Fruit fly (Drosophila melanogaster) whole organism, wandering third instar larva: Measurements from ENCODE around the gene moi.
A peak's percentile ranks its signal among the peaks of the same experiment; 100 is the strongest.

Experiments
- Abd-B ChIP-seq: fragments of >200 bp; optimal IDR thresholded peaks from 2 replicates; lab custom pipeline; 2017; ENCODE audit warnings: missing biosample characterization, missing genetic modification characterization
- CG32264 ChIP-seq: fragments of 200-800 bp; sonication (Bioruptor generic); optimal IDR thresholded peaks from 2 replicates; lab custom pipeline; 2016; ENCODE audit warnings: missing biosample characterization, missing genetic modification characterization
- CrebA ChIP-seq: fragments of 200-800 bp; sonication (Bioruptor generic); optimal IDR thresholded peaks from 2 replicates; lab custom pipeline; 2016; ENCODE audit warnings: missing biosample characterization, mild to moderate bottlenecking, missing genetic modification characterization, borderline replicate concordance
- Dif ChIP-seq: fragments of 200-275, 200-300 bp; sonication (Bioruptor generic); optimal IDR thresholded peaks from 2 replicates; lab custom pipeline; 2018; ENCODE audit warnings: missing biosample characterization, missing genetic modification characterization; ENCODE audit not compliant: partially characterized antibody
- HLH106 ChIP-seq: fragments of 200-800 bp; optimal IDR thresholded peaks from 3 replicates; lab custom pipeline; 2019; ENCODE audit warnings: missing biosample characterization, mild to moderate bottlenecking, missing genetic modification characterization, moderate library complexity
- Hnf4 ChIP-seq: fragments of 200-800 bp; sonication (Bioruptor generic); optimal IDR thresholded peaks from 2 replicates; lab custom pipeline; 2016; ENCODE audit warnings: missing biosample characterization, mild to moderate bottlenecking, missing genetic modification characterization
- Hr83 ChIP-seq: fragments of 200-300 bp; sonication (Bioruptor generic); optimal IDR thresholded peaks from 2 replicates; lab custom pipeline; 2016; ENCODE audit warnings: missing biosample characterization, mild to moderate bottlenecking, missing genetic modification characterization, moderate library complexity; ENCODE audit not compliant: poor library complexity, severe bottlenecking
- Jra ChIP-seq: sonication (Bioruptor generic); optimal IDR thresholded peaks from 2 replicates; lab custom pipeline; 2016; ENCODE audit warnings: missing biosample characterization, missing genetic modification characterization
- Myc ChIP-seq: fragments of >200 bp; optimal IDR thresholded peaks from 2 replicates; lab custom pipeline; 2017
- N ChIP-seq: fragments of >200 bp; optimal IDR thresholded peaks from 2 replicates; lab custom pipeline; 2018; ENCODE audit warnings: missing biosample characterization, missing external identifiers, missing genetic modification characterization
- OdsH ChIP-seq: fragments of 200-800 bp; sonication (Bioruptor generic); optimal IDR thresholded peaks from 2 replicates; lab custom pipeline; 2016; ENCODE audit warnings: missing biosample characterization, mild to moderate bottlenecking, missing genetic modification characterization
- Rel ChIP-seq, 2 experiments: fragments of 200-800 bp; sonication (Bioruptor generic) in 1 of 2; optimal IDR thresholded peaks; 2 replicates in 1 of 2; 3 replicates in 1 of 2; lab custom pipeline; 2016 to 2019; ENCODE audit warnings: mild to moderate bottlenecking in 2 of 2, missing biosample characterization in 2 of 2, missing genetic modification characterization in 2 of 2, moderate library complexity in 1 of 2
- Sp1 ChIP-seq: fragments of 200-800 bp; sonication (Bioruptor generic); optimal IDR thresholded peaks from 3 replicates; lab custom pipeline; 2019; ENCODE audit warnings: missing biosample characterization, mild to moderate bottlenecking, missing genetic modification characterization, moderate library complexity
- Vsx2 ChIP-seq: fragments of 200-300, 225-300 bp; sonication (Bioruptor generic); optimal IDR thresholded peaks from 2 replicates; lab custom pipeline; 2018; ENCODE audit warnings: missing biosample characterization, missing genetic modification characterization; ENCODE audit not compliant: partially characterized antibody
- br ChIP-seq: fragments of 200-800 bp; sonication (Bioruptor generic); optimal IDR thresholded peaks from 2 replicates; lab custom pipeline; 2016; ENCODE audit warnings: missing biosample characterization, missing genetic modification characterization
- brk ChIP-seq: fragments of 200-800 bp; sonication (Bioruptor generic); optimal IDR thresholded peaks from 2 replicates; lab custom pipeline; 2016; ENCODE audit warnings: missing biosample characterization, mild to moderate bottlenecking, missing genetic modification characterization
- dl ChIP-seq, 2 experiments: fragments of 175-275, 200-275 bp in 1 of 2; fragments of 200-275 bp in 1 of 2; sonication (Bioruptor generic); optimal IDR thresholded peaks; lab custom pipeline; 2018; ENCODE audit warnings: mild to moderate bottlenecking in 2 of 2, missing biosample characterization in 2 of 2, missing genetic modification characterization in 2 of 2, moderate library complexity in 2 of 2; ENCODE audit not compliant: partially characterized antibody in 2 of 2, insufficient read depth in 1 of 2
- dmrt93B ChIP-seq: fragments of 200-800 bp; sonication (Bioruptor generic); optimal IDR thresholded peaks from 2 replicates; lab custom pipeline; 2018; ENCODE audit warnings: missing biosample characterization, mild to moderate bottlenecking, missing genetic modification characterization
- dsf ChIP-seq: sonication (Bioruptor generic); optimal IDR thresholded peaks from 2 replicates; lab custom pipeline; 2016; ENCODE audit warnings: missing biosample characterization, missing genetic modification characterization, borderline replicate concordance
- ey ChIP-seq: fragments of 200-800 bp; sonication (Bioruptor generic); optimal IDR thresholded peaks from 2 replicates; lab custom pipeline; 2016; ENCODE audit warnings: missing biosample characterization, missing genetic modification characterization
- fru ChIP-seq: fragments of 200-800 bp; sonication (Bioruptor generic); optimal IDR thresholded peaks from 3 replicates; lab custom pipeline; 2016; ENCODE audit warnings: missing biosample characterization, mild to moderate bottlenecking, missing genetic modification characterization
- h ChIP-seq: fragments of 200-800 bp; sonication (Bioruptor generic); optimal IDR thresholded peaks from 3 replicates; lab custom pipeline; 2016; ENCODE audit warnings: missing biosample characterization, mild to moderate bottlenecking, missing genetic modification characterization
- jim ChIP-seq: fragments of 175-275, 200-325 bp; sonication (Bioruptor generic); optimal IDR thresholded peaks from 2 replicates; lab custom pipeline; 2016; ENCODE audit warnings: missing biosample characterization, mild to moderate bottlenecking, missing genetic modification characterization
- lola ChIP-seq: fragments of >200 bp; optimal IDR thresholded peaks from 2 replicates; lab custom pipeline; 2017; ENCODE audit warnings: missing biosample characterization, missing genetic modification characterization
- psq ChIP-seq: fragments of 200-800 bp; sonication (Bioruptor generic); optimal IDR thresholded peaks from 3 replicates; lab custom pipeline; 2017; ENCODE audit warnings: missing biosample characterization, mild to moderate bottlenecking, missing genetic modification characterization, moderate library complexity
- rgr ChIP-seq: fragments of 200-800 bp; sonication (Bioruptor generic); optimal IDR thresholded peaks from 3 replicates; lab custom pipeline; 2016; ENCODE audit warnings: missing biosample characterization, mild to moderate bottlenecking, missing genetic modification characterization
- sage ChIP-seq: fragments of 200-800 bp; sonication (Bioruptor generic); optimal IDR thresholded peaks from 2 replicates; lab custom pipeline; 2016; ENCODE audit warnings: missing biosample characterization, mild to moderate bottlenecking, missing genetic modification characterization
- sv ChIP-seq: fragments of 200-800 bp; sonication (Bioruptor generic); optimal IDR thresholded peaks from 3 replicates; lab custom pipeline; 2016; ENCODE audit warnings: missing biosample characterization, missing genetic modification characterization
- tai ChIP-seq: sonication (Bioruptor generic); optimal IDR thresholded peaks from 2 replicates; lab custom pipeline; 2016; ENCODE audit warnings: missing biosample characterization, missing genetic modification characterization
- woc ChIP-seq: sonication (Bioruptor generic); optimal IDR thresholded peaks from 2 replicates; lab custom pipeline; 2016; ENCODE audit warnings: missing biosample characterization, mild to moderate bottlenecking, missing genetic modification characterization

Gene moi

dm6 chr3R:18298298-18298899 lies 43.1 kb downstream of the moi start (continued):
- TF ChIP-seq Hr83 (GFP tag; lab: Kevin White, UChicago) = peak; percentile 97
- no peak for TF ChIP-seq Myc (lab: Kevin White, UChicago)
- no peak for TF ChIP-seq N (GFP tag; lab: Kevin White, UChicago)
- TF ChIP-seq Dif (GFP tag; lab: Kevin White, UChicago) = peak; percentile 42
- peak; percentile 34 for TF ChIP-seq sage (GFP tag; lab: Kevin White, UChicago)
- peak; percentile 27 for TF ChIP-seq HLH106
- no peak for TF ChIP-seq CrebA (GFP tag; lab: Kevin White, UChicago)
- peak; percentile 56 for TF ChIP-seq h (GFP tag; lab: Kevin White, UChicago)
- peak; percentile 23 for TF ChIP-seq fru (GFP tag; lab: Kevin White, UChicago)
- TF ChIP-seq rgr (GFP tag; lab: Kevin White, UChicago) = peak; percentile 59
- no peak for TF ChIP-seq CG32264 (GFP tag; lab: Kevin White, UChicago)
- TF ChIP-seq br = peak; percentile 55
- TF ChIP-seq Jra (GFP tag; lab: Kevin White, UChicago) = peak; percentile 87

dm6 chr3R:18298900-18299321 lies 43.6 kb downstream of the moi start, which contains the start of gene Dlc90F:
Gene Dlc90F (plus strand): TSS chr3R:18299229.
- TF ChIP-seq dmrt93B (GFP tag; lab: Kevin White, UChicago) (peak; percentile 53), rgr (GFP tag; lab: Kevin White, UChicago) (peak; percentile 62), Jra (GFP tag; lab: Kevin White, UChicago) (peak; percentile 45), Rel (GFP tag; optimal IDR thresholded peaks at IDR 0.05; lab: Kevin White, UChicago) (no peak), Rel (tag; optimal IDR thresholded peaks at IDR 0.05; lab: Kevin White, UChicago) (peak; percentile 33), sage (GFP tag; lab: Kevin White, UChicago) (peak; percentile 4), OdsH (GFP tag; lab: Kevin White, UChicago) (peak; percentile 8), HLH106 (peak; percentile 78), sv (GFP tag; lab: Kevin White, UChicago) (no peak), ey (peak; percentile 64), N (GFP tag; lab: Kevin White, UChicago) (no peak), woc (peak; percentile 73), dsf (GFP tag; lab: Kevin White, UChicago) (peak; percentile 58), Sp1 (GFP tag; lab: Kevin White, UChicago) (peak; percentile 63), Abd-B (GFP tag; lab: Kevin White, UChicago) (no peak), Hnf4 (peak; percentile 64), Myc (lab: Kevin White, UChicago) (peak; percentile 27), brk (GFP tag; lab: Kevin White, UChicago) (no peak), Dif (GFP tag; lab: Kevin White, UChicago) (no peak), br (peak; percentile 44), fru (GFP tag; lab: Kevin White, UChicago) (peak; percentile 67), psq (GFP tag; lab: Kevin White, UChicago) (peak; percentile 54)

- TF ChIP-seq ey = no peak
- TF ChIP-seq lola = no peak
- peak; percentile 79 for TF ChIP-seq Dif (GFP tag; lab: Kevin White, UChicago)
- peak in 1 of 2 experiments; percentile 9 for TF ChIP-seq dl (GFP tag; optimal IDR thresholded peaks at IDR 0.05; lab: Kevin White, UChicago; ENCODE audit: insufficient read depth in 1 of 2, partially characterized antibody in 2 of 2)
- peak; percentile 18 for TF ChIP-seq Myc (lab: Kevin White, UChicago)
- peak; percentile 33 for TF ChIP-seq Vsx2 (GFP tag; lab: Kevin White, UChicago)
- TF ChIP-seq Hr83 (GFP tag; lab: Kevin White, UChicago) = no peak
These were observed 46.2 kb downstream of the moi start, which contains the start of gene Polr1E for dm6 chr3R:18301569-18301968. Gene Polr1E (minus strand): TSS chr3R:18301728.

- no peak for TF ChIP-seq ey
- TF ChIP-seq Rel (GFP tag; optimal IDR thresholded peaks at IDR 0.05; lab: Kevin White, UChicago) = no peak
- TF ChIP-seq Rel (tag; optimal IDR thresholded peaks at IDR 0.05; lab: Kevin White, UChicago) = no peak
- TF ChIP-seq OdsH (GFP tag; lab: Kevin White, UChicago) = no peak
- TF ChIP-seq tai (GFP tag; lab: Kevin White, UChicago) = no peak
- TF ChIP-seq N (GFP tag; lab: Kevin White, UChicago) = no peak
- TF ChIP-seq CrebA (GFP tag; lab: Kevin White, UChicago) = no peak
- TF ChIP-seq dmrt93B (GFP tag; lab: Kevin White, UChicago) = no peak
- no peak for TF ChIP-seq Jra (GFP tag; lab: Kevin White, UChicago)
- TF ChIP-seq Abd-B (GFP tag; lab: Kevin White, UChicago) = no peak
- no peak for TF ChIP-seq Dif (GFP tag; lab: Kevin White, UChicago)
- no peak for TF ChIP-seq jim (GFP tag; lab: Kevin White, UChicago)
- TF ChIP-seq woc = no peak
- no peak for TF ChIP-seq rgr (GFP tag; lab: Kevin White, UChicago)
- TF ChIP-seq lola = no peak
- TF ChIP-seq, all 38 proteins: peak for 0
These were observed 47.4 kb downstream of the moi start, which contains the start of gene CG7126 for dm6 chr3R:18302749-18303148. Gene CG7126 (minus strand): TSS chr3R:18302849.
